Fruit fly (Drosophila melanogaster): Measurements from ENCODE around the gene CG34012.
A peak's percentile ranks its signal among the peaks of the same experiment; 100 is the strongest.

The CG34012 gene

dm6 chr3L:11097982-11098663 lies 11.2 kb downstream of the CG34012 start, which contains the start of the genes Irbp18 and APP-BP1:
Gene Irbp18, minus strand, starts transcription at chr3L:11098186.
Gene APP-BP1, plus strand, starts transcription at chr3L:11098412.
- TF ChIP-seq CG8478 (optimal IDR thresholded peaks at IDR 0.05), result no peak
- no peak for TF ChIP-seq CTCF (optimal IDR thresholded peaks at IDR 0.05)

- TF ChIP-seq CTCF (optimal IDR thresholded peaks at IDR 0.05), result no peak
- TF ChIP-seq CG8478 (optimal IDR thresholded peaks at IDR 0.05), result no peak
Measured at dm6 chr3L:11096195-11096908, 13.0 kb downstream of the CG34012 start, which contains the start of the genes CG46439, Iyd and CG33947. Gene CG46439, minus strand, starts transcription at chr3L:11096245. Gene Iyd, minus strand, starts transcription at chr3L:11096245. Gene CG33947, plus strand, starts transcription at chr3L:11096496.

dm6 chr3L:11094279-11094678 lies 15.0 kb downstream of the CG34012 start:
- TF ChIP-seq CTCF (optimal IDR thresholded peaks at IDR 0.05), result no peak
- no peak for TF ChIP-seq CG8478 (optimal IDR thresholded peaks at IDR 0.05)

- peak in 1 of 2 experiments; percentile 2 for TF ChIP-seq CTCF (optimal IDR thresholded peaks at IDR 0.05)
- no peak for TF ChIP-seq CG8478 (optimal IDR thresholded peaks at IDR 0.05)
Measured at dm6 chr3L:11093046-11093520, 16.2 kb downstream of the CG34012 start, which contains the start of gene JIL-1. Gene JIL-1, minus strand, starts transcription at chr3L:11093193.

- TF ChIP-seq CG8478 (optimal IDR thresholded peaks at IDR 0.05), result no peak
Measured at dm6 chr3L:11092610-11092961, 16.7 kb downstream of the CG34012 start.

dm6 chr3L:11091943-11092609 lies 17.2 kb downstream of the CG34012 start:
- TF ChIP-seq CG8478 (optimal IDR thresholded peaks at IDR 0.05) (no peak), CTCF (optimal IDR thresholded peaks at IDR 0.05) (no peak)

- no peak for TF ChIP-seq CG8478 (optimal IDR thresholded peaks at IDR 0.05)
Measured at dm6 chr3L:11089805-11090440, 19.4 kb downstream of the CG34012 start.

- no peak for TF ChIP-seq CTCF (optimal IDR thresholded peaks at IDR 0.05)
- TF ChIP-seq CG8478 (optimal IDR thresholded peaks at IDR 0.05), result no peak
Measured at dm6 chr3L:11085810-11086209, 23.5 kb downstream of the CG34012 start.

- TF ChIP-seq CG8478 (optimal IDR thresholded peaks at IDR 0.05) (no peak), CTCF (optimal IDR thresholded peaks at IDR 0.05) (no peak)
Measured at dm6 chr3L:11084557-11085231, 24.6 kb downstream of the CG34012 start.

dm6 chr3L:11083605-11084004 lies 25.7 kb downstream of the CG34012 start:
- no peak for TF ChIP-seq CTCF (optimal IDR thresholded peaks at IDR 0.05)
- TF ChIP-seq CG8478 (optimal IDR thresholded peaks at IDR 0.05), result no peak

dm6 chr3L:11074043-11074853 lies 35.1 kb downstream of the CG34012 start, which contains the start of the genes Pfdn2 and Noc1:
Gene Pfdn2, minus strand, starts transcription at chr3L:11074388.
Gene Noc1, plus strand, starts transcription at chr3L:11074769.
- TF ChIP-seq CTCF (optimal IDR thresholded peaks at IDR 0.05) (no peak), CG8478 (optimal IDR thresholded peaks at IDR 0.05) (no peak)

dm6 chr3L:11071057-11071456 lies 38.2 kb downstream of the CG34012 start:
- TF ChIP-seq CG8478 (optimal IDR thresholded peaks at IDR 0.05) (no peak), CTCF (optimal IDR thresholded peaks at IDR 0.05) (no peak)

- TF ChIP-seq CG8478 (optimal IDR thresholded peaks at IDR 0.05) (no peak), CTCF (optimal IDR thresholded peaks at IDR 0.05) (no peak)
Measured at dm6 chr3L:11070372-11070854, 38.9 kb downstream of the CG34012 start, which contains the start of gene Mocs1. Gene Mocs1, plus strand, starts transcription at chr3L:11070526.
